Worm (Caenorhabditis elegans) whole organism, late embryonic: ENCODE results near the gene msp-33.
A peak's percentile ranks its signal among the peaks of the same experiment; 100 is the strongest.
"Not testable (repeated sequence)": the region's sequence is repeated elsewhere in the genome, so short reads cannot be mapped to it uniquely, and the experiment has no call there.

Source experiments
- K09A11.1 ChIP-seq: sonication (generic microtip); optimal IDR thresholded peaks from 2 replicates; lab custom pipeline; 2017; ENCODE audit warnings: antibody characterized with exemption, mild to moderate bottlenecking, missing genetic modification characterization, missing compliant biosample characterization; ENCODE audit not compliant: insufficient read depth
- Y22D7AL.16 ChIP-seq: sonication (generic microtip); optimal IDR thresholded peaks from 2 replicates; lab custom pipeline; 2016; ENCODE audit warnings: missing genetic modification characterization, missing compliant biosample characterization
- ama-1 ChIP-seq: fragments of 150-350 bp; optimal IDR thresholded peaks from 2 replicates; lab custom pipeline; 2014
- ceh-18 ChIP-seq: sonication (generic microtip); optimal IDR thresholded peaks from 2 replicates; lab custom pipeline; 2016; ENCODE audit warnings: missing genetic modification characterization, missing compliant biosample characterization
- ceh-22 ChIP-seq: sonication (generic microtip); optimal IDR thresholded peaks from 2 replicates; lab custom pipeline; 2017; ENCODE audit warnings: missing biosample characterization, missing genetic modification characterization
- ceh-31 ChIP-seq: sonication (generic microtip); optimal IDR thresholded peaks from 2 replicates; lab custom pipeline; 2016; ENCODE audit warnings: missing genetic modification characterization, missing compliant biosample characterization
- ceh-45 ChIP-seq: fragments of 200-800 bp; sonication (Bioruptor generic); IDR thresholded peaks from 2 replicates; pipeline ENCODE4 v1.3.6; 2022; ENCODE audit warnings: missing genetic modification reagents, missing genetic modification characterization, missing compliant biosample characterization
- ceh-48 ChIP-seq: sonication (generic microtip); optimal IDR thresholded peaks from 2 replicates; lab custom pipeline; 2016; ENCODE audit warnings: missing genetic modification characterization, inconsistent platforms, missing compliant biosample characterization
- ceh-6 ChIP-seq: fragments of 200-800 bp; sonication (Bioruptor generic); optimal IDR thresholded peaks from 2 replicates; lab custom pipeline; 2018; ENCODE audit warnings: mild to moderate bottlenecking, missing genetic modification characterization, missing compliant biosample characterization
- dmd-4 ChIP-seq: sonication (generic microtip); optimal IDR thresholded peaks from 2 replicates; lab custom pipeline; 2016; ENCODE audit warnings: borderline replicate concordance, missing genetic modification characterization, missing compliant biosample characterization
- elt-2 ChIP-seq: sonication (generic microtip); optimal IDR thresholded peaks from 2 replicates; lab custom pipeline; 2016; ENCODE audit warnings: missing genetic modification reagents, missing genetic modification characterization, missing compliant biosample characterization
- elt-4 ChIP-seq: sonication (generic microtip); optimal IDR thresholded peaks from 2 replicates; lab custom pipeline; 2016; ENCODE audit warnings: missing genetic modification characterization, missing compliant biosample characterization
- ets-4 ChIP-seq: sonication (generic microtip); optimal IDR thresholded peaks from 2 replicates; lab custom pipeline; 2016; ENCODE audit warnings: missing genetic modification characterization, missing compliant biosample characterization
- fkh-10 ChIP-seq: fragments of 150-350 bp; optimal IDR thresholded peaks from 2 replicates; lab custom pipeline; 2014; ENCODE audit warnings: missing biosample characterization, missing genetic modification reagents, missing genetic modification characterization
- fkh-6 ChIP-seq: sonication (generic microtip); optimal IDR thresholded peaks from 2 replicates; lab custom pipeline; 2016; ENCODE audit warnings: missing genetic modification characterization, missing compliant biosample characterization
- gmeb-2 ChIP-seq: sonication (generic microtip); optimal IDR thresholded peaks from 2 replicates; lab custom pipeline; 2016; ENCODE audit warnings: missing genetic modification characterization, inconsistent platforms, missing compliant biosample characterization
- hlh-15 ChIP-seq: sonication (generic microtip); optimal IDR thresholded peaks from 2 replicates; lab custom pipeline; 2016; ENCODE audit warnings: missing genetic modification characterization, missing compliant biosample characterization
- hlh-30 ChIP-seq: sonication (generic microtip); optimal IDR thresholded peaks from 2 replicates; lab custom pipeline; 2017; ENCODE audit warnings: antibody characterized with exemption, missing genetic modification characterization, missing compliant biosample characterization; ENCODE audit not compliant: insufficient read depth
- madf-2 ChIP-seq: sonication (generic microtip); optimal IDR thresholded peaks from 2 replicates; lab custom pipeline; 2017; ENCODE audit warnings: missing genetic modification characterization, missing compliant biosample characterization
- nfya-1 ChIP-seq: sonication (generic microtip); optimal IDR thresholded peaks from 2 replicates; lab custom pipeline; 2017; ENCODE audit warnings: missing genetic modification characterization, mild to moderate bottlenecking, missing compliant biosample characterization, antibody characterized with exemption, moderate library complexity
- npax-4 ChIP-seq: sonication (generic microtip); optimal IDR thresholded peaks from 2 replicates; lab custom pipeline; 2016; ENCODE audit warnings: missing genetic modification characterization, missing compliant biosample characterization
- pha-4 ChIP-seq: fragments of 150-350 bp; optimal IDR thresholded peaks from 2 replicates; lab custom pipeline; 2018; ENCODE audit warnings: missing biosample characterization, missing genetic modification reagents, missing genetic modification characterization
- rnt-1 ChIP-seq: sonication (generic microtip); optimal IDR thresholded peaks from 2 replicates; lab custom pipeline; 2016; ENCODE audit warnings: missing genetic modification characterization, missing compliant biosample characterization
- sox-4 ChIP-seq: sonication (generic microtip); optimal IDR thresholded peaks from 2 replicates; lab custom pipeline; 2017; ENCODE audit warnings: mild to moderate bottlenecking, missing genetic modification characterization, inconsistent platforms, missing compliant biosample characterization
- tbx-7 ChIP-seq: sonication (generic microtip); optimal IDR thresholded peaks from 2 replicates; lab custom pipeline; 2016; ENCODE audit warnings: missing genotype, missing genetic modification characterization, missing compliant biosample characterization
- ttx-3 ChIP-seq: sonication (generic microtip); optimal IDR thresholded peaks from 2 replicates; lab custom pipeline; 2016; ENCODE audit warnings: missing genetic modification reagents, missing genetic modification characterization, missing compliant biosample characterization
- unc-3 ChIP-seq, 2 experiments: fragments of 200-800 bp in 1 of 2; sonication (Bioruptor generic) in 1 of 2; sonication (generic microtip) in 1 of 2; conservative IDR thresholded peaks in 1 of 2; optimal IDR thresholded peaks in 1 of 2; 2 replicates each; pipeline versions ENCODE4 v1.3.6 to Lab custom; 2016 to 2022; ENCODE audit warnings: missing compliant biosample characterization in 2 of 2, missing genetic modification characterization in 2 of 2, missing genetic modification reagents in 1 of 2
- unc-42 ChIP-seq: sonication (generic microtip); optimal IDR thresholded peaks from 2 replicates; lab custom pipeline; 2016; ENCODE audit warnings: missing genotype, missing genetic modification characterization, missing compliant biosample characterization
- unc-55 ChIP-seq: sonication (generic microtip); optimal IDR thresholded peaks from 2 replicates; lab custom pipeline; 2017; ENCODE audit warnings: missing biosample characterization, missing genetic modification reagents, missing genetic modification characterization

The msp-33 gene

DNA sequence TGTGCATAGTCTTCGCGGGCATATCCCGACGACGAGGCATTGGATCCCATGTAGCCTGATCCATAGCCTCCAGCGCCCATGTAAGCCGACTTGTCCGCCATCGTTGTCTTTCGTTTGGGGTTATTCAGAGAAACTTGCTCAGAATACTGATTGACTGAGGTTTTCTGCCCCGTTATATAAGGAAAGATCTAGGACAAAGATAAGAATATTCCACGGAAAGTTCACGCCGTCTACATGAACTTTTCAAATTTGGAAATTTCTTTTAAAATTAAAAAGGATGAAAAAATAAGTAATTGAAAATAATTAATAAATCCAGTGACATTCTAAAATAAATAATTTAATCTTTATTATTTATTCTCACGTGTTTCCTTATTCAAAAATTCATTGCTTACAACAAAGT is 32.2 kb downstream of the msp-33 start, which contains the start of the genes nspd-5 and F11G11.4:
Gene nspd-5, minus strand, starts transcription at position 101 of the 400 bp plus-strand sequence.
Gene F11G11.4, plus strand, starts transcription at position 335 of the 400 bp plus-strand sequence.
- TF ChIP-seq gmeb-2 (tag; lab: Kevin White, UChicago); unc-55 (GFP tag; lab: Kevin White, UChicago); hlh-15 (tag; lab: Kevin White, UChicago): not testable (repeated sequence)

DNA sequence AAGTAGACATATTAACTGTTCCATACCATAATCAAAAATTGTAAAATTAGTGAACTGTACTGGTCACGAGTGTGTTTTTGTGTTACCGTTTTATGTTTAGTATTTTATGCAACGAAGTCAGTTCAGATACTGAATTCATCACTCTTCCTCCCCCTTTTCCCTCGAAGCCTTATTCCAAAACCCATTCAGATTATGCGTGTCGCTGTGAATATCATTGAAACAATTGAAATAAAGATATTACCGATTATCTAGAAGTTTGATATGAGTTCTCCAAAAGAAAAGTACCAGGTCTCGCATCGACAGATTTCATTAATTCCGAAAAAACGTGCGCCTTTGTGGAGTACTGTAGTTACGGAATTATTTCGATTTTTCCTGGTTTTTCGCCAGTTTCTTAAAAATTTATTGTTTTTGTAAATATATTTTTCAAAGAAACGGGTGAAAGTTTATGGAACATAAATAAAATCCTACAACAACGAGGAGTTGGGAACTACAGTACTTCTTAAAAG is 33.5 kb downstream of the msp-33 start:
- TF ChIP-seq fkh-6 (no peak), unc-3 (GFP tag; conservative IDR thresholded peaks at IDR 0.05; lab: Robert Waterston, UW) (no peak), unc-3 (tag; optimal IDR thresholded peaks at IDR 0.05; lab: Kevin White, UChicago) (no peak), unc-42 (tag; lab: Kevin White, UChicago) (no peak), hlh-30 (tag; lab: Kevin White, UChicago) (no peak)

DNA sequence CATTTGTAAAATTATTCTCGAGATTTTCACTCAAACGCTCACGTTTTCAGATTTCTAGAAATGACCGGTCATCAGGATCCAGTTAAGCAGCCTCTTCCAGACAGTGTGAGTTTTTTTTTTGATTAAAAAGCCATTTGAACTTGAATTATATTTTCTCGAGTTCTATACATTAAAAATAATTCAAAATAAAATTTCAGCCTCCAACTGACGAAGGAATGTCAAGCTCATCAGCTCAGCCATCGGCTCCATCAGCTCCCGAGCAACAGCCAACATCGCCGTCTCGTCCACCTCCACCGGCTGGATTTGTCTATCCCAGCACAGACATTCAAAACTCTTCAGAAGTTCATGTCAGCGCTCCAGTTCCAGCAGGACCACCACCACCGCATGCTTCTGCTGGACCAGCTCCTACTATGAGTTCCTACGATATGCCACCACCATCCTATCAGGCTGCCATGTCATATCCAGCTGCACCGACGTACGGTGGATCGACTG is 34.6 kb downstream of the msp-33 start, which contains the start of gene F11G11.5:
Gene F11G11.5, plus strand, starts transcription at position 51 of the 492 bp plus-strand sequence.
- TF ChIP-seq hlh-30 (tag; lab: Kevin White, UChicago) (no peak), pha-4 (tag; lab: Kevin White, UChicago) (no peak), elt-2 (tag; lab: Kevin White, UChicago) (no peak), ceh-48 (tag; lab: Kevin White, UChicago) (no peak), npax-4 (tag; lab: Kevin White, UChicago) (no peak), nfya-1 (tag; lab: Kevin White, UChicago) (no peak), dmd-4 (no peak), ceh-22 (tag; lab: Kevin White, UChicago) (no peak), sox-4 (tag; lab: Kevin White, UChicago) (no peak), fkh-10 (GFP tag; lab: Kevin White, UChicago) (no peak), ceh-6 (GFP tag; lab: Kevin White, UChicago) (no peak), ceh-31 (no peak), ets-4 (tag; lab: Kevin White, UChicago) (no peak), Y22D7AL.16 (no peak), elt-4 (tag; lab: Kevin White, UChicago) (no peak), ceh-45 (GFP tag; lab: Robert Waterston, UW) (no peak), ama-1 (no peak)

DNA sequence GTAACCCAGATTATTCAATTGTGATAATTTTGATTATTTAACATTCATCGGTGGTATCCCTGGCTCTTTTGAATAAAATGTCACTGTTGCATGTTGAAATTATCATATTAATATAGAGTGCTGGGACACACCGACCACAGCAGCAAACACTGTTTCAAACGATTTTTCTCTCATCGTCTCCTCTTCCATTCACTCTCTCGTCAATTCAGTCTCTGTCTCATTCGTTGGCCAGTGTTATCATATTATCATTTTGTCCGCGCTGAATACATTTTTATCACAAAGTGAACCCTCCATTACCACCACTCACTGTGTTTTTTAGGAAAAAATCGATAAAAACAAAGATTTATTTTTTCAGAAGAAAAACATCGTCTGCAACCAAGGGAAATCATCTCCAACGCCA is 35.4 kb downstream of the msp-33 start:
- TF ChIP-seq ceh-18 (tag; lab: Kevin White, UChicago) (no peak), elt-2 (tag; lab: Kevin White, UChicago) (peak; percentile 98)

DNA sequence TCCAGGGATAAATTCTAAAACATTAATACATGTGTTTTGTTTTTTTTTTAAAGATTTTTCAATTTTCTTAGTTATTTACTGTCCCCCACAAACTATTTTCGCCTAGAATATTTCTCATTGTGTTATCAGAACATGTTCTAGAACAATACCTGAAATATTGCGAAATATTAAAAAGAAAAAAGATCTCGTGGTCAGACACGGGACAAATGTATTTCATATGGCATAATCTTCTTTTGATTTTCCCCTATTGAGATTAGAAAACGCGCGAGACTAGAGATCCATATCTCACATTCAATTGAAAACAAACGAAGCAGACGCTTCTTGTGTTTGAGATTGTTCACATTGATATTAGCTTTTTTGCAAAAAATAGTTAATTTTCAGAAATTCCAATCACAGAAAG is 36.4 kb downstream of the msp-33 start:
- TF ChIP-seq dmd-4 = no peak
- no peak for TF ChIP-seq madf-2 (tag; lab: Kevin White, UChicago)
- no peak for TF ChIP-seq ttx-3 (tag; lab: Kevin White, UChicago)
- no peak for TF ChIP-seq pha-4 (tag; lab: Kevin White, UChicago)
- TF ChIP-seq unc-55 (GFP tag; lab: Kevin White, UChicago) = no peak
- no peak for TF ChIP-seq tbx-7 (tag; lab: Kevin White, UChicago)
- TF ChIP-seq, all 69 proteins: peak for 0

DNA sequence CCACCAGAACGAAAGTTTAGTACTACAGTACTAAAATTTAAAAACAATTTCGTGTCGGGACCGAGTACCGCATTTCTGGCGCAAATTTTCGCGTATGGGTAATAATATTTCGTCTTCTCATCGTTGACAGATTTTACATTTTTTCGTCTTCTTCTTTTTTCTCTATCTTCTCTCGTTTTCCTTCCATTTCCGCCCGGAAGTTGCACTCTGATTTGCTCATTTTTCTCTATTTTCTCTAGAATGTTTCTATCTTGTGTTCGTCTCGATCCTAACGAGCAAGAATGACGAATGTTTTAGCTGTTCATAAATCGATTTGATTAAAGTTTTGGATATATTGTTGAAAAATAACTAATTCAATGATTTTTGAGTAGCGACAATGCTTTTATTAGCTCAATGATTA is 37.0 kb downstream of the msp-33 start:
- TF ChIP-seq K09A11.1 (tag; lab: Kevin White, UChicago) (no peak), ceh-18 (tag; lab: Kevin White, UChicago) (no peak), rnt-1 (tag; lab: Kevin White, UChicago) (no peak), sox-4 (tag; lab: Kevin White, UChicago) (no peak), ttx-3 (tag; lab: Kevin White, UChicago) (no peak), unc-42 (tag; lab: Kevin White, UChicago) (peak; percentile 22), ceh-48 (tag; lab: Kevin White, UChicago) (no peak)
